Worm (Caenorhabditis elegans): ENCODE data around the gene F53C11.4.

DNA sequence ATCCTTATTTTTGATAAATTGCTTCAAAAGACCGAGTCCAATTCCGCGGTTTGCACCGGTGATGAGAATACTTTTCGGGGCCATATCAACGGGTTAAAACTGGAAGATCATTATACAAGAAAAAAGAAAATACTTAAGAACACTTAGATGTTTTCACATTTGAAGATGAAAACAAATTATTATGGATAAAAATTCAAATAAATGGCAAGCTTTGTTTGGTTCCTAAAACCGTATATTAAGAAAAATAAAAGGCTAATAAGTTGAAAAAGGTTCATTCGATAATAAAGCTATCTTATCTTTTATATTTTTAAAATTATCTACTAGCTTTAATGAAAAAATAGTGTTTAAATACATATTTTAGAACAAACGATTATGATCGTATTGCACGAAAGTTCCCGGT lies 33.7 kb downstream of the F53C11.4 start, which contains the start of gene F20G2.1:
- TF ChIP-seq ceh-31 (tag; optimal IDR thresholded peaks at IDR 0.05) (no peak), ceh-45 (GFP tag; IDR thresholded peaks at IDR 0.05) (no peak), sox-4 (tag; optimal IDR thresholded peaks at IDR 0.05) (no peak), eyg-1 (tag; optimal IDR thresholded peaks at IDR 0.05) (no peak), rnt-1 (tag; optimal IDR thresholded peaks at IDR 0.05) (no peak), hlh-6 (tag; optimal IDR thresholded peaks at IDR 0.05) (no peak), T23F11.4 (GFP tag; optimal IDR thresholded peaks at IDR 0.05) (no peak), pqm-1 (tag; optimal IDR thresholded peaks at IDR 0.05) (no peak), nfya-1 (tag; optimal IDR thresholded peaks at IDR 0.05) (no peak), pha-4 (tag; optimal IDR thresholded peaks at IDR 0.05) (no peak)

All from whole organism, late embryonic.